Worm (Caenorhabditis elegans) whole organism, L2 larva: ENCODE measurements around the gene Y59H11AR.10.

Experiments used
- C34F6.9 ChIP-seq: fragments of 150-350 bp; optimal IDR thresholded peaks from 2 replicates; lab custom pipeline; 2014; ENCODE audit warnings: missing biosample characterization, missing genetic modification characterization
- Y55F3AM.14 ChIP-seq: fragments of 200-800 bp; sonication (Bioruptor generic); optimal IDR thresholded peaks from 2 replicates; lab custom pipeline; 2018; ENCODE audit warnings: mild to moderate bottlenecking, missing genetic modification characterization, missing compliant biosample characterization
- crh-2 ChIP-seq: sonication (generic microtip); optimal IDR thresholded peaks from 2 replicates; lab custom pipeline; 2017; ENCODE audit warnings: missing biosample characterization, missing genetic modification characterization
- dmd-4 ChIP-seq: sonication (generic microtip); optimal IDR thresholded peaks from 2 replicates; lab custom pipeline; 2017; ENCODE audit warnings: missing biosample characterization, missing genetic modification characterization
- egl-27 ChIP-seq: sonication (generic microtip); optimal IDR thresholded peaks from 3 replicates; lab custom pipeline; 2017; ENCODE audit warnings: missing biosample characterization, missing genetic modification reagents, missing genetic modification characterization
- elt-1 ChIP-seq: fragments of 150-350 bp; optimal IDR thresholded peaks from 2 replicates; lab custom pipeline; 2014; ENCODE audit warnings: missing biosample characterization, missing genetic modification characterization
- elt-3 ChIP-seq: sonication (generic microtip); optimal IDR thresholded peaks from 2 replicates; lab custom pipeline; 2017; ENCODE audit warnings: missing biosample characterization, missing genetic modification characterization
- fos-1 ChIP-seq: fragments of 150-350 bp; optimal IDR thresholded peaks from 2 replicates; lab custom pipeline; 2014; ENCODE audit warnings: missing biosample characterization, missing genetic modification characterization
- gmeb-1 ChIP-seq: fragments of 150-350 bp; optimal IDR thresholded peaks from 2 replicates; lab custom pipeline; 2014; ENCODE audit warnings: missing biosample characterization, missing genetic modification characterization
- lsy-2 ChIP-seq, 2 experiments: fragments of 150-350 bp in 1 of 2; sonication (generic microtip) in 1 of 2; optimal IDR thresholded peaks; 2 replicates each; lab custom pipeline; 2014 to 2017; ENCODE audit warnings: missing biosample characterization in 2 of 2, missing genetic modification characterization in 2 of 2
- mbf-1 ChIP-seq: sonication (generic microtip); optimal IDR thresholded peaks from 2 replicates; lab custom pipeline; 2017; ENCODE audit warnings: missing biosample characterization, missing genetic modification characterization
- nhr-11 ChIP-seq: fragments of 150-350 bp; optimal IDR thresholded peaks from 2 replicates; lab custom pipeline; 2014; ENCODE audit warnings: missing biosample characterization, missing genetic modification characterization
- nhr-21 ChIP-seq: fragments of 150-350 bp; optimal IDR thresholded peaks from 2 replicates; lab custom pipeline; 2014; ENCODE audit warnings: missing biosample characterization, missing genetic modification characterization
- nhr-25 ChIP-seq: fragments of 150-350 bp; sonication (generic microtip); optimal IDR thresholded peaks from 3 replicates; lab custom pipeline; 2014; ENCODE audit warnings: missing biosample characterization, missing genetic modification characterization
- sem-4 ChIP-seq: fragments of 150-350 bp; optimal IDR thresholded peaks from 2 replicates; lab custom pipeline; 2014; ENCODE audit warnings: missing biosample characterization, missing genetic modification reagents, missing genetic modification characterization
- skn-1 ChIP-seq: sonication (generic microtip); optimal IDR thresholded peaks from 2 replicates; lab custom pipeline; 2017; ENCODE audit warnings: missing biosample characterization, missing genetic modification characterization
- sma-3 ChIP-seq: sonication (generic microtip); optimal IDR thresholded peaks from 2 replicates; lab custom pipeline; 2016; ENCODE audit warnings: missing genetic modification reagents, missing genetic modification characterization, missing compliant biosample characterization
- snpc-4 ChIP-seq: fragments of 150-350 bp; optimal IDR thresholded peaks from 2 replicates; lab custom pipeline; 2014; ENCODE audit warnings: missing biosample characterization, missing genetic modification characterization
- unc-39 ChIP-seq: fragments of 150-350 bp; optimal IDR thresholded peaks from 2 replicates; lab custom pipeline; 2014; ENCODE audit warnings: missing biosample characterization, missing genetic modification characterization
- unc-62 ChIP-seq: fragments of 150-350 bp; optimal IDR thresholded peaks from 2 replicates; lab custom pipeline; 2014; ENCODE audit warnings: missing biosample characterization, missing genetic modification reagents, missing genetic modification characterization
- ztf-11 ChIP-seq: sonication (generic microtip); optimal IDR thresholded peaks from 2 replicates; lab custom pipeline; 2017; ENCODE audit warnings: missing biosample characterization, missing genetic modification characterization
- ztf-4 ChIP-seq: fragments of 150-350 bp; optimal IDR thresholded peaks from 2 replicates; lab custom pipeline; 2014; ENCODE audit warnings: missing biosample characterization, missing genetic modification characterization

Gene Y59H11AR.10

DNA sequence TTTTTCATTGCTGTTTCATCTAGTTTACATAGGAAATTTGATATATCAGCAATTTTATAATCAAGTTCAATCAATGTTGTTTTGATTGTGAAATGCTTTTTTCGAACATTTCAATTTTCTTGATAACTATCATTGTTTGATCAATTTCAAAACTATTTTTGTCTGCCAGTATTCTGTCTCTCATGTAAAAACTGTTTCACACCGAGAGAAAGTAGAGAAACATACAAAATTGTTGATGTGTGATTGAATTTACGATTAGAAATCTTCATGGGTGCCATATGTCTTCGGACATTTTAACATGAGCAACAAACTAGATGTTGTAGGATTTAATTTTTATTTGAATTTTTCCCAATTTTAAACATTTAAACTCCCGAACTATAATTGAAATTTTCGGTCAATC, 47.7 kb downstream of the Y59H11AR.10 start, which contains the start of gene C49C8.2:
C49C8.2 (plus strand) TSS at position 393 of the 400 bp plus-strand sequence.
- TF ChIP-seq gmeb-1 (tag; lab: Kevin White, UChicago) (peak; percentile 17), mbf-1 (tag; lab: Kevin White, UChicago) (no peak), egl-27 (tag; lab: Kevin White, UChicago) (no peak), unc-39 (tag; lab: Kevin White, UChicago) (no peak), ztf-4 (no peak), elt-1 (no peak), ztf-11 (no peak), sma-3 (no peak), crh-2 (peak; percentile 20), Y55F3AM.14 (no peak), C34F6.9 (tag; lab: Kevin White, UChicago) (peak; percentile 20), unc-62 (GFP tag; lab: Kevin White, UChicago) (no peak), skn-1 (tag; lab: Kevin White, UChicago) (peak; percentile 57), elt-3 (tag; lab: Kevin White, UChicago) (no peak), lsy-2 (tag; optimal IDR thresholded peaks at IDR 0.05; lab: Kevin White, UChicago) (no peak), nhr-21 (tag; lab: Kevin White, UChicago) (no peak), sem-4 (tag; lab: Kevin White, UChicago) (no peak), fos-1 (tag; lab: Kevin White, UChicago) (peak; percentile 55), dmd-4 (tag; lab: Kevin White, UChicago) (no peak)

DNA sequence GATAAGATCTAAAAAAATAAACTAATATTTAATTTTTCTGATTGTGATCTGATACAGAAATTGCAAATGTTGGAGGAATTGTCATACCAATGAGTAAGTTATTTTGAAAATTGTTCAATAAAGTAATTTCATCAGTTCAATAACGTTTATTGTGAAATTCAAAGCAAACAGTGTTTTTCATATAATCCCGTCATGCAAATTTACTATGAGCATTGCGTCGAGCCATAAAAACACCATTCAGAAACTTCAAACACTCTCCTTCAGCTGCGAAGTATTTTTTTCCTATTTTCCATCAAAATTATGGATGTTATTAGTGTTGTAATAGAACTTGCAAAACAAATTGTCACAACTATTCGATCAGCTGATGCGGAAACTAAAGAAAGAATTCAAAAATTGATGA, 48.9 kb downstream of the Y59H11AR.10 start, which contains the start of gene C49C8.8:
C49C8.8 (plus strand) TSS at position 301 of the 400 bp plus-strand sequence.
- TF ChIP-seq snpc-4 (tag; lab: Kevin White, UChicago) = no peak
- no peak for TF ChIP-seq C34F6.9 (tag; lab: Kevin White, UChicago)
- no peak for TF ChIP-seq nhr-25
- no peak for TF ChIP-seq nhr-11 (tag; lab: Kevin White, UChicago)
